Worm (Caenorhabditis elegans): Measurements from ENCODE around the gene orc-1.

The orc-1 gene

DNA sequence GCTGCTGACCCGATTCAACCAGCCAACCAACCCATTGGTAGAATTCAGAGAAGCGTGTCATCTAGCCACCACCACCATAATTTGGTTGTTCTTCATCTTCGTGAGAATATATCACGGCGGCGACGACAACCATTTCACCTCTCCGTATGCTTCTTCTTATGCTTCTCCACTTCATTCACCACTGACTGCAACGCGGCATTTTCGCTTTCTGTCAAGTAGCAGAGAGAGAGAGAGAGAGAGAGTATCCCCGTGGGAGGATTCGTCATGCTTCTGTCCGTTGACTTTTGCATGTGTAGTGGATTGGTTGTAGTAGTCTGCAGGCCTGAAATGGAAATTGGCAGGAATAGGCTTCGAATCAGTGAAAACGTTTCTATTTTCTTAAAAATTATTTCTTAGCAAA is 29.0 kb downstream of the orc-1 start:
- TF ChIP-seq nhr-6 (tag; optimal IDR thresholded peaks at IDR 0.05) (no peak), unc-62 (GFP tag; optimal IDR thresholded peaks at IDR 0.05 in 1 of 2) (peak in 1 of 2 experiments; percentile 40), unc-62 (tag; optimal IDR thresholded peaks at IDR 0.05) (no peak), aha-1 (tag) (peak; percentile 24), hlh-30 (tag; optimal IDR thresholded peaks at IDR 0.05; ENCODE audit: insufficient read depth) (peak; percentile 5)

- TF ChIP-seq duxl-1 (tag; optimal IDR thresholded peaks at IDR 0.05; ENCODE audit: poor library complexity) (no peak), aha-1 (tag) (no peak), ztf-11 (tag; optimal IDR thresholded peaks at IDR 0.05) (no peak), dve-1 (tag; optimal IDR thresholded peaks at IDR 0.05; ENCODE audit: insufficient read depth) (no peak), nhr-76 (tag; optimal IDR thresholded peaks at IDR 0.05) (no peak), snpc-4 (tag; optimal IDR thresholded peaks at IDR 0.05) (no peak), T20F7.1 (GFP tag; optimal IDR thresholded peaks at IDR 0.05) (no peak), nhr-102 (tag; optimal IDR thresholded peaks at IDR 0.05) (no peak), Y48G9A.11 (GFP tag; IDR thresholded peaks at IDR 0.05) (no peak), unc-130 (GFP tag; optimal IDR thresholded peaks at IDR 0.05) (no peak), fkh-10 (GFP tag; optimal IDR thresholded peaks at IDR 0.05) (no peak), lin-1 (GFP tag; IDR thresholded peaks at IDR 0.05) (no peak)
Measured at ce11 chrIII:10678971-10679370, 36.0 kb downstream of the orc-1 start, which contains the start of gene Y39A1A.16. Gene Y39A1A.16 (plus strand): TSS chrIII:10679271.

- TF ChIP-seq daf-12 (tag; optimal IDR thresholded peaks at IDR 0.05), result no peak
- no peak for TF ChIP-seq nhr-111 (GFP tag; optimal IDR thresholded peaks at IDR 0.05)
- peak; percentile 64 for TF ChIP-seq aha-1 (tag)
Measured at ce11 chrIII:10689057-10689456, 46.1 kb downstream of the orc-1 start, which contains the start of gene Y39A1A.31. Gene Y39A1A.31 (minus strand): TSS chrIII:10689157.

DNA sequence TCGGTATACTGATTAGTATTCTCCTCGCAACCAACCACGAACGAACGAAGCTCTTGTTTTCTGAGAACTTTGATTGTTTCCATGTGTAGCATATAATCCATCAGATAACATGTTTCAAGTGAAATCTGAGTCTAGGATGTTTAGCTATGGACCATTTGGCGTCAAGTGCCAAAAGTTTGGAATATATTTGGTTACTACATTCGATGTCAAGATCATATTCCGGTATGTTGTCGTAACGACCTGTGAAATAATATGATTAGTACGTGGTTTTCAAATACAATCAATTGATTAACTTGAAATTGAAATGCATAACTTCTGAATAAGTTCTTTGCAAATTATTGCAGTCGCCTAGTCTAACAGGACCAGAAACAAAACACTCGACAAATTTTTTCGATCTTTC is 48.1 kb downstream of the orc-1 start, which contains the start of gene Y39A1A.17:
Y39A1A.17 (minus strand) TSS at position 101 of the 400 bp plus-strand sequence.
- no peak for TF ChIP-seq Y75B8A.6 (GFP tag; IDR thresholded peaks at IDR 0.05)
- no peak for TF ChIP-seq ceh-20 (GFP tag; IDR thresholded peaks at IDR 0.05)
- TF ChIP-seq ces-1 (GFP tag; optimal IDR thresholded peaks at IDR 0.05), result no peak
- TF ChIP-seq daf-19 (GFP tag; conservative IDR thresholded peaks at IDR 0.05), result no peak
- TF ChIP-seq ztf-7 (tag; optimal IDR thresholded peaks at IDR 0.05), result no peak
- no peak for TF ChIP-seq F26F4.8 (GFP tag; conservative IDR thresholded peaks at IDR 0.05)
- TF ChIP-seq nhr-76 (tag; optimal IDR thresholded peaks at IDR 0.05), result no peak
- no peak for TF ChIP-seq T26A8.4 (GFP tag; IDR thresholded peaks at IDR 0.05)
- TF ChIP-seq ama-1 (optimal IDR thresholded peaks at IDR 0.05), result no peak
- no peak for TF ChIP-seq aly-2 (tag; optimal IDR thresholded peaks at IDR 0.05)
- TF ChIP-seq dmd-8 (GFP tag; IDR thresholded peaks at IDR 0.05), result no peak

- TF ChIP-seq nhr-28 (tag; optimal IDR thresholded peaks at IDR 0.05), result peak; percentile 38
- TF ChIP-seq vab-7 (GFP tag; IDR thresholded peaks at IDR 0.05), result no peak
- no peak for TF ChIP-seq lin-1 (GFP tag; IDR thresholded peaks at IDR 0.05)
Measured at ce11 chrIII:10694294-10694693, 51.4 kb downstream of the orc-1 start, which contains the start of the genes Y39A1A.18 and fmo-3. Gene Y39A1A.18 (minus strand): TSS chrIII:10694485. Gene fmo-3 (plus strand): TSS chrIII:10694681.
